Fruit fly (Drosophila melanogaster): ENCODE measurements around the gene CG15547.

dm6 chr3R:30913704-30914103 is 30.4 kb upstream of the CG15547 start:
- TF ChIP-seq usp (GFP tag; optimal IDR thresholded peaks at IDR 0.05): no peak
- no peak for TF ChIP-seq psq (optimal IDR thresholded peaks at IDR 0.05)
- no peak for TF ChIP-seq EcR (GFP tag; optimal IDR thresholded peaks at IDR 0.05)
- TF ChIP-seq CG8478 (optimal IDR thresholded peaks at IDR 0.05): no peak

Measured in whole organism.